Fruit fly (Drosophila melanogaster): Measurements from ENCODE around the gene Lgr4.

DNA sequence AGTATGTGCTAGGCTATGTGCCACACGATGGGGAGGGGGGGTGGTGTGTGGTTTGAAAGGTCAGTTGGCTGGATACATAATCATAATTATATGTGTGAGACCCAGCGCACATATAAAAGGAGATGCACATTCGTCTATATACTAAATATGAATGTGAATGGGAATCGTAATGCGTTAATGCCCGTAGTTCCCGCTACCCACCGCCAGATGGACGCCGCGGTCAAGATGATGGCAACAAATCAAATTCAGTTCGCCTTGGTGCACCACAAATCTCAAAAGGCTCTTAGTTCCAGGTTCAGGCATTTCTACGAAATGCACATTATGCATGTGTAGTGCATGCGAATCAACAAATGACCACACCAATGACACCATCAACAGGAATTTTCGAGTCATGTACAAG is 15.8 kb upstream of the Lgr4 start:
- no peak for TF ChIP-seq usp (GFP tag; optimal IDR thresholded peaks at IDR 0.05)
- TF ChIP-seq pan (optimal IDR thresholded peaks at IDR 0.05): no peak
- TF ChIP-seq CG8478 (optimal IDR thresholded peaks at IDR 0.05): no peak
